Fruit fly (Drosophila melanogaster): Measurements from ENCODE around the gene Thor.

Gene Thor

DNA sequence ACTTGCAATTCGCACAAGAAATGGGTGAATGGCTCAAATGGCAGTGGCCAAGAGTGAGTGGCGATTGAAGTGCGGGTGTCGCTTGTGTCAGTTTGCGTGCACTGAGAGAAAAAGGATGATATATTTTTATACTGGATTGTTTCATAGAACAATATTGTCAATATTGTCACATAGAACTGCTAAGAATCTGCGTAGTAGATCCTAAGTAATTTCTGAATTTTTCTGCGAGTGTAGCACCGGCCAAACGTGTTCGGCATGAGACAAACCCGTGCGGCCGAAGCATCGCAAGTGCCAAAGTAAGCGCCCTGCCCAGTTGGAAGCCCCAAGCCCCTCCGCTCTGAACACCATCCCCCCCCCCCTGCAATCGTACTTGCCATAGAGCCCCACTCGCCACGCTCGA, 37.9 kb upstream of the Thor start:
- peak; percentile 37 for TF ChIP-seq Xbp1 (GFP tag; optimal IDR thresholded peaks at IDR 0.05)
- TF ChIP-seq CG8388 (GFP tag; optimal IDR thresholded peaks at IDR 0.05) = peak; percentile 22
- no peak for TF ChIP-seq sima (GFP tag; optimal IDR thresholded peaks at IDR 0.05)
- TF ChIP-seq pita (GFP tag; optimal IDR thresholded peaks at IDR 0.05) = no peak
- no peak for TF ChIP-seq CG8478 (optimal IDR thresholded peaks at IDR 0.05)
- peak; percentile 48 for TF ChIP-seq Sox100B (GFP tag; optimal IDR thresholded peaks at IDR 0.05)
- TF ChIP-seq CG12391 (tag; optimal IDR thresholded peaks at IDR 0.05) = peak; percentile 69
- no peak for TF ChIP-seq CG34376 (GFP tag; optimal IDR thresholded peaks at IDR 0.05)
- TF ChIP-seq CG11560 (tag; IDR thresholded peaks at IDR 0.05) = peak; percentile 58; the same call in 2 of the 3 replicates
- TF ChIP-seq CG14860 (GFP tag; IDR thresholded peaks at IDR 0.05; ENCODE audit: partially characterized antibody) = no peak
- TF ChIP-seq Bdp1 (GFP tag; optimal IDR thresholded peaks at IDR 0.05) = no peak
- TF ChIP-seq CG17912 (GFP tag; optimal IDR thresholded peaks at IDR 0.05) = no peak
- peak; percentile 59 for TF ChIP-seq CG12942 (GFP tag; optimal IDR thresholded peaks at IDR 0.05)
- no peak for TF ChIP-seq HmgD (GFP tag; optimal IDR thresholded peaks at IDR 0.05)
- peak; percentile 59 for TF ChIP-seq CG1529 (GFP tag; optimal IDR thresholded peaks at IDR 0.05)
- TF ChIP-seq CG34422 (GFP tag; IDR thresholded peaks at IDR 0.05) = peak; percentile 83; the same call in 2 of the 3 replicates
- TF ChIP-seq gce (GFP tag; IDR thresholded peaks at IDR 0.05) = peak; percentile 59; the same call in 1 of the 3 replicates
- TF ChIP-seq Max (GFP tag; optimal IDR thresholded peaks at IDR 0.05) = no peak
- TF ChIP-seq trh (GFP tag; optimal IDR thresholded peaks at IDR 0.05) = peak; percentile 5
- no peak for TF ChIP-seq btn (GFP tag; optimal IDR thresholded peaks at IDR 0.05)
- no peak for TF ChIP-seq CG1832 (GFP tag; optimal IDR thresholded peaks at IDR 0.05)
- no peak for TF ChIP-seq hbn (GFP tag; IDR thresholded peaks at IDR 0.05; ENCODE audit: partially characterized antibody)
- TF ChIP-seq ro (GFP tag; IDR thresholded peaks at IDR 0.05) = 0 out of 2 replicates have a peak, but pooled peaks have one; percentile 30
- TF ChIP-seq prd (optimal IDR thresholded peaks at IDR 0.05) = no peak
- TF ChIP-seq prd (GFP tag; IDR thresholded peaks at IDR 0.05) = peak; percentile 82
- TF ChIP-seq fd64A (GFP tag; optimal IDR thresholded peaks at IDR 0.05) = no peak
- no peak for TF ChIP-seq bbx (GFP tag; IDR thresholded peaks at IDR 0.05; ENCODE audit: partially characterized antibody)
- TF ChIP-seq jumu (GFP tag; optimal IDR thresholded peaks at IDR 0.05) = peak; percentile 52
- peak; percentile 76; the same call in 2 of the 3 replicates for TF ChIP-seq Optix (GFP tag; IDR thresholded peaks at IDR 0.05)
- TF ChIP-seq ftz-f1 (GFP tag; optimal IDR thresholded peaks at IDR 0.05) = no peak
- no peak for TF ChIP-seq CG9797 (GFP tag; optimal IDR thresholded peaks at IDR 0.05)
- peak; percentile 43; the same call in 1 of the 2 replicates for TF ChIP-seq ap (GFP tag; IDR thresholded peaks at IDR 0.05)
- peak; percentile 44 for TF ChIP-seq CG1233 (GFP tag; optimal IDR thresholded peaks at IDR 0.05)
- TF ChIP-seq ase (GFP tag; IDR thresholded peaks at IDR 0.05) = peak; percentile 81
- TF ChIP-seq pfk (GFP tag; optimal IDR thresholded peaks at IDR 0.05) = no peak
- peak; percentile 65 for TF ChIP-seq CG4424 (GFP tag; optimal IDR thresholded peaks at IDR 0.05)
- TF ChIP-seq CG4404 (GFP tag; IDR thresholded peaks at IDR 0.05) = peak; percentile 33; the same call in 1 of the 2 replicates
- TF ChIP-seq al (GFP tag; IDR thresholded peaks at IDR 0.05) = peak; percentile 54
- TF ChIP-seq CG11695 (GFP tag; IDR thresholded peaks at IDR 0.05) = peak; percentile 69; the same call in 2 of the 3 replicates
- TF ChIP-seq pnt (GFP tag; optimal IDR thresholded peaks at IDR 0.05) = peak; percentile 29
- TF ChIP-seq HLHmδ (GFP tag; optimal IDR thresholded peaks at IDR 0.05) = no peak
- no peak for TF ChIP-seq rib (GFP tag; IDR thresholded peaks at IDR 0.05)
- no peak for TF ChIP-seq Lhr (GFP tag; optimal IDR thresholded peaks at IDR 0.05)
- TF ChIP-seq CG4730 (GFP tag; IDR thresholded peaks at IDR 0.05) = peak; percentile 74
- peak; percentile 65; the same call in 1 of the 2 replicates for TF ChIP-seq danr (GFP tag; IDR thresholded peaks at IDR 0.05)
- no peak for TF ChIP-seq CG8290 (GFP tag; optimal IDR thresholded peaks at IDR 0.05)
- peak in 1 of 2 experiments; percentile 38 for TF ChIP-seq CG8290 (tag; optimal IDR thresholded peaks at IDR 0.05)
- no peak for TF ChIP-seq Adf1 (GFP tag; IDR thresholded peaks at IDR 0.05)
- no peak for TF ChIP-seq Dfd (GFP tag; optimal IDR thresholded peaks at IDR 0.05)
- peak; percentile 41 for TF ChIP-seq Atf-2 (GFP tag; optimal IDR thresholded peaks at IDR 0.05)
- no peak for TF ChIP-seq CG12299 (tag; optimal IDR thresholded peaks at IDR 0.05)
- TF ChIP-seq CG31441 (GFP tag; IDR thresholded peaks at IDR 0.05) = peak; percentile 74
